Worm (Caenorhabditis elegans): ENCODE data around the gene K04C1.2.

DNA sequence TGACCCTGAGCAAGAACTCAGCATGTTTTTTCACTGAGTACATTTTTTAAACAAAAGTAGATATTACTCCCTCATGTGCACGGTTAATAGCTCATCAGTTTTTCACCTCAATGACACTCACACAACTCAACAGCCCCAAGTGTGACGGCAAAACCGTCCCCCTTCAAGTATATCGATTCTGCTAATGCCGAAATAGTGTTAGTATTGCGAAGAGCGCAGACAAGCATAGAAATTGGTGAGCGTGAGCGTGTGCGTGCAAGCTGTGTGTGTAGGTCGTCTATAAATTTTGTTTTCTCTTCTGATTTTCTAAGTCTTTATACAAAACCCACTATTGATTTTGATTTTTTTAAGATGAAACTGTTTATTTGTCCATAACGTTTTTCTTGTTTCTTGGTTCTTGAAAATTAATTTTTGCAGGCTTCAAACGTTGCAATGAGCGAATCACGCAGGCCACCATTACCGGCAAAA, at the start of gene K04C1.2:
- no peak for TF ChIP-seq nhr-11 (tag; optimal IDR thresholded peaks at IDR 0.05)
- TF ChIP-seq ceh-82 (tag; optimal IDR thresholded peaks at IDR 0.05): no peak
- TF ChIP-seq elt-2 (tag; optimal IDR thresholded peaks at IDR 0.05): peak; percentile 58
- TF ChIP-seq nhr-237 (tag; optimal IDR thresholded peaks at IDR 0.05): no peak
- no peak for TF ChIP-seq nhr-77 (tag; optimal IDR thresholded peaks at IDR 0.05)
- no peak for TF ChIP-seq nhr-43 (tag; optimal IDR thresholded peaks at IDR 0.05; ENCODE audit: poor library complexity, severe bottlenecking)
- no peak for TF ChIP-seq mdl-1 (tag; optimal IDR thresholded peaks at IDR 0.05)
- TF ChIP-seq nhr-76 (tag; optimal IDR thresholded peaks at IDR 0.05): no peak
- no peak for TF ChIP-seq ceh-16 (tag; optimal IDR thresholded peaks at IDR 0.05)
- no peak for TF ChIP-seq R02D3.7 (tag; optimal IDR thresholded peaks at IDR 0.05)

Data from whole organism, L3 larva.